Worm (Caenorhabditis elegans) whole organism, midembryonic: ENCODE measurements around the gene cyp-25A4.

Experiments used
- T22C8.4 ChIP-seq: fragments of 200-800 bp; sonication (Bioruptor generic); IDR thresholded peaks from 2 replicates; pipeline ENCODE4 v1.3.6; 2022; ENCODE audit warnings: missing genetic modification characterization, missing compliant biosample characterization
- cog-1 ChIP-seq: sonication (generic microtip); optimal IDR thresholded peaks from 2 replicates; lab custom pipeline; 2016; ENCODE audit warnings: missing genetic modification characterization, missing compliant biosample characterization
- flt-1 ChIP-seq: fragments of 200-800 bp; sonication (Bioruptor generic); IDR thresholded peaks from 2 replicates; pipeline ENCODE4 v1.3.6; 2022; ENCODE audit warnings: missing genetic modification characterization, missing compliant biosample characterization
- klf-2 ChIP-seq: fragments of 200-800 bp; sonication (Bioruptor generic); conservative IDR thresholded peaks from 2 replicates; pipeline ENCODE4 v1.3.6; 2022; ENCODE audit warnings: missing genetic modification reagents, missing genetic modification characterization, missing compliant biosample characterization
- med-1 ChIP-seq: sonication (generic microtip); optimal IDR thresholded peaks from 2 replicates; lab custom pipeline; 2017; ENCODE audit warnings: missing genetic modification characterization, mild to moderate bottlenecking, missing compliant biosample characterization, antibody characterized with exemption, missing genetic modification reagents; ENCODE audit not compliant: insufficient read depth
- ref-1 ChIP-seq: fragments of 200-800 bp; sonication (Bioruptor generic); conservative IDR thresholded peaks from 2 replicates; pipeline ENCODE4 v1.3.6; 2022; ENCODE audit warnings: missing genetic modification reagents, missing genetic modification characterization, missing compliant biosample characterization
- tab-1 ChIP-seq: fragments of 200-800 bp; sonication (Bioruptor generic); IDR thresholded peaks from 2 replicates; pipeline ENCODE4 v1.3.6; 2022; ENCODE audit warnings: missing genetic modification characterization, missing compliant biosample characterization
- ztf-23 ChIP-seq: fragments of 200-800 bp; sonication (Bioruptor generic); IDR thresholded peaks from 2 replicates; pipeline ENCODE4 v1.3.6; 2022; ENCODE audit warnings: missing genetic modification reagents, missing genetic modification characterization, missing compliant biosample characterization
- ztf-29 ChIP-seq: fragments of 200-800 bp; sonication (Bioruptor generic); IDR thresholded peaks from 2 replicates; pipeline ENCODE4 v1.3.6; 2022; ENCODE audit warnings: missing genetic modification reagents, missing genetic modification characterization, missing compliant biosample characterization

cyp-25A4 gene

DNA sequence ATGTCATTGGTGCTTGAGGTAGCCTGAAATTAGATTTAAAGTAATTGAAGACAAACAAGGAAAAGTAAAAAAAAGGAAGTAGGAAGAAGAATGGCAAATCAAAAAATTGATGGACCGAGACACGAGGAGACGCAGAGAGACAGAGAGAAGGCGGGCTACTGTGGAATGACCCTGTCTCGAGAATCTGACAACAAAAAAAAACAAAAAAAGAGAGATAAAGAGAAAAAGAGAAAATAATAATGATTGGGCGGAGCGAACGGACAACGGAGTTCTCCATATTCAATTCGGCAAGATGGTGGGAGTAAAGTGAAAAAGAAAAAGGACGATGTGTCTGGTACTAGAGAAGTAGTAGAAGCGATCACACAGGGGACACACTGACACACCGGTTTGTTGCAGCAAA is 42.9 kb downstream of the cyp-25A4 start, which contains the start of gene toh-1:
Gene toh-1 (minus strand): TSS at position 23 of the 400 bp plus-strand sequence.
- no peak for TF ChIP-seq med-1 (GFP tag; lab: Kevin White, UChicago)
- no peak for TF ChIP-seq ztf-23 (GFP tag; lab: Robert Waterston, UW)
- no peak for TF ChIP-seq cog-1 (tag; lab: Kevin White, UChicago)
- no peak for TF ChIP-seq T22C8.4
- no peak for TF ChIP-seq flt-1 (GFP tag; lab: Robert Waterston, UW)
- no peak for TF ChIP-seq ztf-29 (GFP tag; lab: Robert Waterston, UW)
- TF ChIP-seq klf-2 (GFP tag; lab: Robert Waterston, UW): no peak

DNA sequence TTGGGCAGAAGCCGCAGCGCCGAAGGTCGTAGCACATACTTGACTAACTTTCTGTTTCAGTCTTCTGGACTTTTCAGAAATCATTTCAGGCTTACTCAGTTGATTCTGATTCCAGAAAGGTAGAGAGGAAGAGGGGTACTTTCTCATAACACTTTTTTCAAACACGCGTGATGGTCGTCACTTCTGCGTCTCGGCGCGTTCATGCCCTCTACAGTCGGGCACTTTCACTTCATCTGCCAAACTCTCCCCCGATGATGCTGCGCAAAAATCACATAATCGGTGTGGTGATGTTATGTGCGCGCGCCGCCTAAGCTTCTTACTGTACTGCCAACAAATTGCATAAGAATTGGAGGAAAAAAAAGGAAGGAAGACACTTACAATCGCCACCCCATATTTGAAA is 44.3 kb downstream of the cyp-25A4 start:
- TF ChIP-seq T22C8.4 (no peak), flt-1 (GFP tag; lab: Robert Waterston, UW) (no peak), tab-1 (no peak), cog-1 (tag; lab: Kevin White, UChicago) (no peak), klf-2 (GFP tag; lab: Robert Waterston, UW) (no peak), ztf-23 (GFP tag; lab: Robert Waterston, UW) (no peak), ztf-29 (GFP tag; lab: Robert Waterston, UW) (no peak), med-1 (GFP tag; lab: Kevin White, UChicago) (no peak), ref-1 (GFP tag; lab: Robert Waterston, UW) (no peak)

DNA sequence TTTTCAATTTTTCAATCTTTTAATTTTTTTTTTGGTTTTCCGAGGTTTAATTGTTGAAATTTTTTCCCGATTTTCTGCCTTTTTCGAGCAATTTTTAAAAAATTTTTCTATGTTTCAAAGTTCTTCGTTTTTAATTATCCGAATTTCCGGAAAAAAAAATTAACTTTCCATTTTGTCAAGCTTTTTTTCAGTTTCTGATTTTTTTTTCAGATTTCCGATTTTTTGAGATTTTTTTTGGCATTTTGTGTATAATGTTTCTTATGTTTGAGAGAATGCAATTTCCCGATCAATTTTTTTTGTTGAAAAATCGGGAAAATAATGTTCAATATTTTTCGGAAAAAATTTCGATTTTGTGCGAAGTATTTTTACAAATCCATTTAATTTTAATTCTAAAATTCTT is 45.0 kb downstream of the cyp-25A4 start:
- TF ChIP-seq klf-2 (GFP tag; lab: Robert Waterston, UW) (no peak), ref-1 (GFP tag; lab: Robert Waterston, UW) (no peak), ztf-29 (GFP tag; lab: Robert Waterston, UW) (no peak), ztf-23 (GFP tag; lab: Robert Waterston, UW) (no peak), flt-1 (GFP tag; lab: Robert Waterston, UW) (no peak), med-1 (GFP tag; lab: Kevin White, UChicago) (no peak), T22C8.4 (no peak), cog-1 (tag; lab: Kevin White, UChicago) (no peak), tab-1 (no peak)

DNA sequence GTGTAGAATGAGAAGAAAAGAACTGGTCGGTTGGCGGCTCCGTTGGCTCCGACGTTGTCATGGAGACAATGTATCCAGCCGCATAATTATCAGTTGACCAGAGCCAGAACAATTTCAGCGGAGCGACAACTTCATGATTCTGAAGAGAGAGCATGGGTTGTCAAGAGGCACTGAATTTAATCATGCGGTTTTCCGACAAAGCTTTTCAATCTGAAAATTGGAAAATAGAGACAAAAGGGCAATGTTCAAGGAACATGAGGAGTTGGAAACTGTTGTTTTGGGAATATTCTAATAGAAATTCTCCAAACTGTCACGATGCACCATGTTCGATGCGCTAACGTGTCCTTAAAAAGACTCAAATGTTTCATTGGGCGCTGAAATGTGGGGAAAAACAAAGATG is 47.5 kb downstream of the cyp-25A4 start, which contains the start of gene xbx-5:
Gene xbx-5 (minus strand): TSS at position 56 of the 400 bp plus-strand sequence.
- TF ChIP-seq ztf-23 (GFP tag; lab: Robert Waterston, UW) (no peak), ref-1 (GFP tag; lab: Robert Waterston, UW) (no peak), T22C8.4 (no peak), flt-1 (GFP tag; lab: Robert Waterston, UW) (no peak), cog-1 (tag; lab: Kevin White, UChicago) (no peak), klf-2 (GFP tag; lab: Robert Waterston, UW) (no peak), med-1 (GFP tag; lab: Kevin White, UChicago) (no peak), ztf-29 (GFP tag; lab: Robert Waterston, UW) (no peak), tab-1 (no peak)

DNA sequence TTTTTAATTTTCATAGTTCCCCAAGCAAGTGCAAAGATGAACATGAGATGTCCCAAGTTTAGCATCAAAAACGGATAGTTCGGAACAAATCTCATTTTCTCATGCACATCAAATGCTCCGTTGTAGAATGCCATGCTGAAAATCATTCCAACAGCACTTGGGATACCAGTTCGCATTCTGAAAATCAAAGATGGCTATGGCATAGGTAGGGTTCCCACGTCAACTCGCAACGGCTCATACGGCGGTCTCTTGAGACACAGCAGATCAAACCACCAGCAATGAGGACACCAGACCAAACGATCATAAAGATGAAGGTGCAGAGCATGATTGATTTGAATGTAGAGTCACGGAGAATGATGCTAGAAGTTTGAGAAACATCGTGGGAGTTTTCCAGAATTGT is 48.8 kb downstream of the cyp-25A4 start:
- TF ChIP-seq ztf-29 (GFP tag; lab: Robert Waterston, UW): no peak
- no peak for TF ChIP-seq ztf-23 (GFP tag; lab: Robert Waterston, UW)
- no peak for TF ChIP-seq med-1 (GFP tag; lab: Kevin White, UChicago)
- no peak for TF ChIP-seq klf-2 (GFP tag; lab: Robert Waterston, UW)
- TF ChIP-seq ref-1 (GFP tag; lab: Robert Waterston, UW): no peak
- TF ChIP-seq flt-1 (GFP tag; lab: Robert Waterston, UW): no peak
- no peak for TF ChIP-seq T22C8.4
- no peak for TF ChIP-seq tab-1
- no peak for TF ChIP-seq cog-1 (tag; lab: Kevin White, UChicago)

DNA sequence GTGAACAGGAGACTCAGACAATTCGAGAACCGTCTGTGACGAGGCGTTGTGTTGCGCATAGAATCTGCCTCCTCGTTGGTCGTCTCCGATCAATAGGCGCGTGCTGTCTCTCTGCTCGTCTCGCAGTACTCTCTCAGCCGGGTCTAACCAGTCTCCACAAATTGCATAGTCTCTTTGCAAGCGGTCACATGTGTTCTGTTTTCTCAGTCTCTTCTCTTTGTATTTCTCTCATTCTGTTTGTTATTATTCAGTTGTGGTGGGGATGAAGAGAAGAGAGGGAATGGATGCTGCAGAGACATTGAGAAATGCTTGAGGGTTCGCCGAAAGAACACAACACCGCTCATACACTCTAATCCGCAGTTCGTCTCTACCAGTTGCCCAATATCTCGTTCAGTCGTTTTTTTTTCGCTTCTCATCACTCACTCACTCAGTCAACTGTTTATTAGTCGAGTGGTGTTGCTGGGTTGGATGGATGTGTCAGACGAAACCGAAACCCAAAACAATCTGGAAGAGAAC is 50.4 kb downstream of the cyp-25A4 start:
- no peak for TF ChIP-seq ref-1 (GFP tag; lab: Robert Waterston, UW)
- TF ChIP-seq T22C8.4: peak; percentile 89
- TF ChIP-seq flt-1 (GFP tag; lab: Robert Waterston, UW): peak; percentile 55; the same call in 1 of the 2 replicates
- TF ChIP-seq ztf-29 (GFP tag; lab: Robert Waterston, UW): peak; percentile 80; the same call in 1 of the 2 replicates
- TF ChIP-seq ztf-23 (GFP tag; lab: Robert Waterston, UW): no peak
- peak; percentile 97 for TF ChIP-seq cog-1 (tag; lab: Kevin White, UChicago)

DNA sequence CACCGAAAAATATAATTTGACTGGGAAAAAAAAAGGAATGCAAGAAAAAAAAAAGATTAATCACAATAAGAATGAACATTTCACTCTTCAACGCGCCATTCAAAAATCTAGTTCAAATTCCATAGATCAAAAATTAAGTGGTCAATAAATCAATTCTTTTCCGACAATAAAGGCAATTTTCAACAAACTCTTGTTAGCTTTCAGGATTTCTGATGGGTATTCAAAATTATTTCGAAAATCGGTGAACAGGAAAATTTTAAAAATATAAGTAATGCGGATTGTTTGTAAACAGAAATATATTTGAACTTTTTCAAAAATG is 51.0 kb downstream of the cyp-25A4 start:
- TF ChIP-seq ztf-29 (GFP tag; lab: Robert Waterston, UW): no peak
- TF ChIP-seq ref-1 (GFP tag; lab: Robert Waterston, UW): no peak
- no peak for TF ChIP-seq cog-1 (tag; lab: Kevin White, UChicago)
- no peak for TF ChIP-seq med-1 (GFP tag; lab: Kevin White, UChicago)
- TF ChIP-seq klf-2 (GFP tag; lab: Robert Waterston, UW): no peak
- no peak for TF ChIP-seq flt-1 (GFP tag; lab: Robert Waterston, UW)

DNA sequence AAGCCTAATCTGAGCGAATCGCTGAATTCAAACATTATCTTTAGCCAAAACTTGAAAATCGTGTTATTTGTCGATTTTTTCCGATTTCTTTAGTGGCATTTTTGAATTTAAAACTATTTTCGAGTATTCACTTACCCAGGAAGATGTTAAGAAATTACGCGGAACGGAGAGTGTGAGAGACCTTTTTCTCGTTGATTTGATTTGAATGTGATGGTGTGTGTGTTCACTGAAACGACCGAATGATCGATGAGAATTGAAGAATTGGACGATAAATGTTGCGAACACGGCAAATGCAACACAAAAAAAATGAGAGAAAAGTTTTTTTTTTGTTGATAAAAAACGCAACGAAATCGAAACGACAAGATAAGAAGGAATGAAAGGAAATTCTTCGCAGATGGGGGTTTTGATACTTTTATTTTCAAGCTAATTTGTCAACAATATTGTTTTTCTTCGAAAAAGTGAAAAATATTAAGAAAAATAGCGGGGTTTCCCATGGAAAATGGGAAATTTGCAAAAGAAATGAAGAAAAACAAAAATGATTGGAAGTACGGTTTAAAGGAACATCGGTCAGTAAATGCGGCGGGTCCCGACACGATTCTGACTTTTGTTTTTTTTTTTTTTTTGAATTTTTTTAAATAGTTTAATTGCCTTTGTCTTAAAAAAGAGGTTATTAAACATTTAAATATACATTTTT is 51.5 kb downstream of the cyp-25A4 start, which contains the start of gene mtm-3:
Gene mtm-3 (minus strand): TSS at position 228 of the 694 bp plus-strand sequence.
- no peak for TF ChIP-seq cog-1 (tag; lab: Kevin White, UChicago)
- TF ChIP-seq tab-1: no peak
- TF ChIP-seq ztf-23 (GFP tag; lab: Robert Waterston, UW): no peak
